Worm (Caenorhabditis elegans) whole organism, L3 larva: ENCODE measurements around the gene hrg-7.

ENCODE experiments used
- ama-1 ChIP-seq: fragments of 150-350 bp; optimal IDR thresholded peaks from 2 replicates; lab custom pipeline; 2018
- daf-12 ChIP-seq: fragments of 150-350 bp; optimal IDR thresholded peaks from 2 replicates; lab custom pipeline; 2014; ENCODE audit warnings: missing biosample characterization, missing genetic modification reagents, missing genetic modification characterization
- egl-5 ChIP-seq: fragments of 150-350 bp; optimal IDR thresholded peaks from 2 replicates; lab custom pipeline; 2017; ENCODE audit warnings: missing biosample characterization, missing genetic modification reagents, missing genetic modification characterization, inconsistent platforms
- elt-2 ChIP-seq: sonication (generic microtip); optimal IDR thresholded peaks from 2 replicates; lab custom pipeline; 2016; ENCODE audit warnings: missing genetic modification reagents, mild to moderate bottlenecking, missing genetic modification characterization, missing compliant biosample characterization
- elt-3 ChIP-seq, 3 experiments: fragments of 150-350 bp in 1 of 3; sonication (generic microtip) in 2 of 3; optimal IDR thresholded peaks; 2 replicates in 2 of 3; 4 replicates in 1 of 3; lab custom pipeline; 2014 to 2017; ENCODE audit warnings: missing biosample characterization in 3 of 3, missing genetic modification characterization in 3 of 3
- jun-1 ChIP-seq: fragments of 150-350 bp; optimal IDR thresholded peaks from 2 replicates; lab custom pipeline; 2014; ENCODE audit warnings: missing biosample characterization, missing genetic modification reagents, missing genetic modification characterization
- lin-15B ChIP-seq: fragments of 150-350 bp; optimal IDR thresholded peaks from 2 replicates; lab custom pipeline; 2014; ENCODE audit warnings: missing biosample characterization, missing genetic modification characterization
- mml-1 ChIP-seq: fragments of 150-350 bp; sonication (generic microtip); optimal IDR thresholded peaks from 3 replicates; lab custom pipeline; 2014; ENCODE audit warnings: missing biosample characterization, missing genetic modification characterization
- nfya-1 ChIP-seq: sonication (generic microtip); optimal IDR thresholded peaks from 2 replicates; lab custom pipeline; 2017; ENCODE audit warnings: missing genetic modification characterization, mild to moderate bottlenecking, missing compliant biosample characterization, antibody characterized with exemption, moderate library complexity; ENCODE audit not compliant: insufficient read depth
- nhr-237 ChIP-seq: fragments of 150-350 bp; optimal IDR thresholded peaks from 2 replicates; lab custom pipeline; 2014; ENCODE audit warnings: missing biosample characterization, missing genetic modification characterization
- pha-4 ChIP-seq: fragments of 150-350 bp; optimal IDR thresholded peaks from 2 replicates; lab custom pipeline; 2014; ENCODE audit warnings: missing biosample characterization, missing genetic modification reagents, missing genetic modification characterization
- skn-1 ChIP-seq: fragments of 150-350 bp; optimal IDR thresholded peaks from 2 replicates; lab custom pipeline; 2014; ENCODE audit warnings: missing biosample characterization, missing genetic modification characterization
- snpc-4 ChIP-seq: fragments of 150-350 bp; optimal IDR thresholded peaks from 2 replicates; lab custom pipeline; 2014; ENCODE audit warnings: missing biosample characterization, missing genetic modification characterization
- ztf-11 ChIP-seq: fragments of 150-350 bp; optimal IDR thresholded peaks from 2 replicates; lab custom pipeline; 2014; ENCODE audit warnings: missing biosample characterization, missing genetic modification characterization

ce11 chrV:12768946-12769345 lies 27.1 kb downstream of the hrg-7 start, which contains the start of gene srt-43:
- TF ChIP-seq ztf-11 (tag; lab: Kevin White, UChicago) (no peak), pha-4 (tag; lab: Kevin White, UChicago) (no peak), nfya-1 (tag; lab: Kevin White, UChicago) (no peak), nhr-237 (tag; lab: Kevin White, UChicago) (no peak), mml-1 (tag; lab: Kevin White, UChicago) (no peak), lin-15B (tag; lab: Kevin White, UChicago) (no peak), egl-5 (tag; lab: Kevin White, UChicago) (no peak), ama-1 (lab: Kevin White, UChicago) (no peak), snpc-4 (tag; lab: Kevin White, UChicago) (no peak), daf-12 (tag; lab: Kevin White, UChicago) (no peak), elt-2 (tag; lab: Kevin White, UChicago) (no peak), skn-1 (tag; lab: Kevin White, UChicago) (no peak), jun-1 (tag; lab: Kevin White, UChicago) (no peak), elt-3 (tag; optimal IDR thresholded peaks at IDR 0.05; lab: Kevin White, UChicago) (no peak)
